Fruit fly (Drosophila melanogaster) whole organism: ENCODE data around the gene rtet.

Experiments used
- CG8478 ChIP-seq: fragments of >200 bp; optimal IDR thresholded peaks from 2 replicates; lab custom pipeline; 2018; ENCODE audit warnings: inconsistent platforms
- EcR ChIP-seq, 2 experiments: fragments of >200 bp; optimal IDR thresholded peaks; 2 replicates each; lab custom pipeline; 2017; ENCODE audit warnings: missing biosample characterization in 2 of 2, missing genetic modification characterization in 2 of 2, missing genetic modification reagents in 2 of 2
- pan ChIP-seq: fragments of >200 bp; optimal IDR thresholded peaks from 2 replicates; lab custom pipeline; 2017

- TF ChIP-seq pan (lab: Kevin White, UChicago) (no peak), CG8478 (lab: Kevin White, UChicago) (no peak), EcR (GFP tag; optimal IDR thresholded peaks at IDR 0.05; lab: Kevin White, UChicago) (no peak)
Observed at dm6 chr3R:21097160-21097559, 11.1 kb upstream of the rtet start.
